Worm (Caenorhabditis elegans) whole organism, L3 larva: Measurements from ENCODE around the gene nra-1.

Experiments
- ZK546.5 ChIP-seq: sonication (generic microtip); optimal IDR thresholded peaks from 2 replicates; lab custom pipeline; 2017; ENCODE audit warnings: missing biosample characterization, missing genetic modification characterization
- aly-2 ChIP-seq: fragments of 150-350 bp; optimal IDR thresholded peaks from 2 replicates; lab custom pipeline; 2014; ENCODE audit warnings: missing biosample characterization, missing genetic modification characterization
- ama-1 ChIP-seq: fragments of 150-350 bp; optimal IDR thresholded peaks from 2 replicates; lab custom pipeline; 2018
- ceh-16 ChIP-seq: sonication (generic microtip); optimal IDR thresholded peaks from 2 replicates; lab custom pipeline; 2017; ENCODE audit warnings: missing biosample characterization, missing genetic modification characterization
- ceh-28 ChIP-seq: fragments of 150-350 bp; optimal IDR thresholded peaks from 2 replicates; lab custom pipeline; 2014; ENCODE audit warnings: missing biosample characterization, missing genetic modification reagents, missing genetic modification characterization
- ceh-82 ChIP-seq: fragments of 150-350 bp; optimal IDR thresholded peaks from 2 replicates; lab custom pipeline; 2014; ENCODE audit warnings: missing biosample characterization, missing genetic modification characterization
- daf-12 ChIP-seq: fragments of 150-350 bp; optimal IDR thresholded peaks from 2 replicates; lab custom pipeline; 2014; ENCODE audit warnings: missing biosample characterization, missing genetic modification reagents, missing genetic modification characterization
- egl-27 ChIP-seq: sonication (generic microtip); optimal IDR thresholded peaks from 4 replicates; lab custom pipeline; 2017; ENCODE audit warnings: missing biosample characterization, missing genetic modification reagents, missing genetic modification characterization
- egl-5 ChIP-seq: fragments of 150-350 bp; optimal IDR thresholded peaks from 2 replicates; lab custom pipeline; 2017; ENCODE audit warnings: missing biosample characterization, missing genetic modification reagents, missing genetic modification characterization, inconsistent platforms
- elt-2 ChIP-seq: sonication (generic microtip); optimal IDR thresholded peaks from 2 replicates; lab custom pipeline; 2016; ENCODE audit warnings: missing genetic modification reagents, mild to moderate bottlenecking, missing genetic modification characterization, missing compliant biosample characterization
- eor-1 ChIP-seq, 2 experiments: fragments of 150-350 bp; optimal IDR thresholded peaks; 2 replicates each; lab custom pipeline; 2014 to 2018; ENCODE audit warnings: missing biosample characterization in 2 of 2, missing genetic modification characterization in 2 of 2
- fkh-10 ChIP-seq: sonication (generic microtip); optimal IDR thresholded peaks from 2 replicates; lab custom pipeline; 2017; ENCODE audit warnings: missing biosample characterization, missing genetic modification reagents, missing genetic modification characterization
- fos-1 ChIP-seq: fragments of 150-350 bp; optimal IDR thresholded peaks from 2 replicates; lab custom pipeline; 2014; ENCODE audit warnings: missing biosample characterization, missing genetic modification characterization
- jun-1 ChIP-seq: fragments of 150-350 bp; optimal IDR thresholded peaks from 2 replicates; lab custom pipeline; 2014; ENCODE audit warnings: missing biosample characterization, missing genetic modification reagents, missing genetic modification characterization
- lin-39 ChIP-seq: fragments of 150-350 bp; optimal IDR thresholded peaks from 2 replicates; lab custom pipeline; 2018; ENCODE audit warnings: missing biosample characterization, missing genetic modification reagents, missing genetic modification characterization
- lsy-12 ChIP-seq: sonication (generic microtip); optimal IDR thresholded peaks from 2 replicates; lab custom pipeline; 2016; ENCODE audit warnings: mild to moderate bottlenecking, missing genetic modification characterization, missing compliant biosample characterization
- mdl-1 ChIP-seq: fragments of 150-350 bp; optimal IDR thresholded peaks from 2 replicates; lab custom pipeline; 2014; ENCODE audit warnings: missing biosample characterization, missing genetic modification characterization
- mml-1 ChIP-seq: fragments of 150-350 bp; sonication (generic microtip); optimal IDR thresholded peaks from 3 replicates; lab custom pipeline; 2014; ENCODE audit warnings: missing biosample characterization, missing genetic modification characterization
- nfya-1 ChIP-seq: sonication (generic microtip); optimal IDR thresholded peaks from 2 replicates; lab custom pipeline; 2017; ENCODE audit warnings: missing genetic modification characterization, mild to moderate bottlenecking, missing compliant biosample characterization, antibody characterized with exemption, moderate library complexity; ENCODE audit not compliant: insufficient read depth
- nhr-11 ChIP-seq: fragments of 150-350 bp; optimal IDR thresholded peaks from 2 replicates; lab custom pipeline; 2014; ENCODE audit warnings: missing biosample characterization, missing genetic modification characterization
- nhr-12 ChIP-seq: fragments of 150-350 bp; optimal IDR thresholded peaks from 2 replicates; lab custom pipeline; 2014; ENCODE audit warnings: missing biosample characterization, missing genetic modification characterization
- nhr-23 ChIP-seq: fragments of 150-350 bp; optimal IDR thresholded peaks from 2 replicates; lab custom pipeline; 2014; ENCODE audit warnings: missing biosample characterization, missing genetic modification reagents, missing genetic modification characterization
- nhr-237 ChIP-seq: fragments of 150-350 bp; optimal IDR thresholded peaks from 2 replicates; lab custom pipeline; 2014; ENCODE audit warnings: missing biosample characterization, missing genetic modification characterization
- nhr-25 ChIP-seq: sonication (generic microtip); optimal IDR thresholded peaks from 2 replicates; lab custom pipeline; 2017; ENCODE audit warnings: missing biosample characterization, missing genetic modification characterization
- nhr-43 ChIP-seq: sonication (generic microtip); optimal IDR thresholded peaks from 2 replicates; lab custom pipeline; 2016; ENCODE audit warnings: mild to moderate bottlenecking, missing genetic modification characterization, missing compliant biosample characterization; ENCODE audit not compliant: poor library complexity, severe bottlenecking
- nhr-76 ChIP-seq: fragments of 150-350 bp; sonication (generic microtip); optimal IDR thresholded peaks from 5 replicates; lab custom pipeline; 2014; ENCODE audit warnings: missing biosample characterization, missing genetic modification characterization
- nhr-77 ChIP-seq: fragments of 150-350 bp; optimal IDR thresholded peaks from 2 replicates; lab custom pipeline; 2014; ENCODE audit warnings: missing biosample characterization, missing genetic modification characterization
- pha-4 ChIP-seq: fragments of 150-350 bp; optimal IDR thresholded peaks from 2 replicates; lab custom pipeline; 2014; ENCODE audit warnings: missing biosample characterization, missing genetic modification reagents, missing genetic modification characterization
- pqm-1 ChIP-seq: fragments of 150-350 bp; optimal IDR thresholded peaks from 2 replicates; lab custom pipeline; 2017; ENCODE audit warnings: missing biosample characterization, missing genetic modification characterization, inconsistent platforms
- skn-1 ChIP-seq: fragments of 150-350 bp; optimal IDR thresholded peaks from 2 replicates; lab custom pipeline; 2014; ENCODE audit warnings: missing biosample characterization, missing genetic modification characterization
- snpc-4 ChIP-seq: fragments of 150-350 bp; optimal IDR thresholded peaks from 2 replicates; lab custom pipeline; 2014; ENCODE audit warnings: missing biosample characterization, missing genetic modification characterization
- tbx-2 ChIP-seq: sonication (generic microtip); optimal IDR thresholded peaks from 2 replicates; lab custom pipeline; 2016; ENCODE audit warnings: mild to moderate bottlenecking, missing genetic modification characterization, missing compliant biosample characterization
- unc-62 ChIP-seq: fragments of 150-350 bp; sonication (generic microtip); optimal IDR thresholded peaks from 4 replicates; lab custom pipeline; 2014; ENCODE audit warnings: missing biosample characterization, missing genetic modification reagents, missing genetic modification characterization
- ztf-11 ChIP-seq: fragments of 150-350 bp; optimal IDR thresholded peaks from 2 replicates; lab custom pipeline; 2014; ENCODE audit warnings: missing biosample characterization, missing genetic modification characterization
- ztf-4 ChIP-seq: fragments of 150-350 bp; optimal IDR thresholded peaks from 2 replicates; lab custom pipeline; 2014; ENCODE audit warnings: missing biosample characterization, missing genetic modification characterization

Gene nra-1

DNA sequence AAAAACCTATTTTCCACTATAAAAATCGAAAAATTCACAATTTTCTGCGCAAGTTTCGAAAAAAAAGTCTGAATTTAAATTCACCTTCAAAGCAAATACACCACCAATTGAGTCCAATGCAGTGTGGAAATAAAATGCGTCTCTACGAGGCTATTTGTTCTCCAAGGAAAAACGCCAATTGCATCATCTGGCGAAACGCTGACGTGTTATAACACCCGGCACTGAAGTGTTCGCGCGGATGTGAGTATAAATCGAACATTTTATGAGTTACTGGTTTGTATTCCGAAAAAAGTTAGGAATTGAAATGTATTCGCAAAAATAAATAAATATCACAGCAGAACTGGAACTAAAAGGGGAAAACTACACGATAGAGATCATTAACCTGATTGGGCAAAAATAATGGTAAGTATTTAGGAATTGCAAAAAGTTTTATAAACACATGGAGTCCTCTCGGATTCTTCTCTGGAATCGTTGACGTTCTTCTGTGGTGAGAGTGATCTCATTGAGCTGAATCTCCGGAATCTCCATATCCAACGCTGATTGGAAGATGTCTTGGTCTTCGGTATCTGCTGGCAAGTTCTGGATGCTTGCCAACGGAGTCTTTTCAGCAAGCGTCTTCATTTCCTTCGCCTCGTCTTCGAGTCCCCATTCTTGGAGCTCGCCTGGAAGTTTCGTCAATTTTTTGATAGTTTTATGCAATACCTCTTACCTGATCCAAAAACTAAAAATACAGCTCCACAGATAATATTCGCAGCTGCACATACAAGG, 4.1 kb upstream of the nra-1 start, which contains the start of gene zipt-7.1:
TSS of gene zipt-7.1 (minus strand) at position 232 of the 768 bp plus-strand sequence.
- TF ChIP-seq unc-62 (GFP tag; lab: Kevin White, UChicago) = no peak
- TF ChIP-seq elt-2 (tag; lab: Kevin White, UChicago) = peak; percentile 3
- peak; percentile 13 for TF ChIP-seq egl-5 (tag; lab: Kevin White, UChicago)
- TF ChIP-seq lsy-12 (tag; lab: Kevin White, UChicago) = no peak
- TF ChIP-seq nhr-11 = no peak

DNA sequence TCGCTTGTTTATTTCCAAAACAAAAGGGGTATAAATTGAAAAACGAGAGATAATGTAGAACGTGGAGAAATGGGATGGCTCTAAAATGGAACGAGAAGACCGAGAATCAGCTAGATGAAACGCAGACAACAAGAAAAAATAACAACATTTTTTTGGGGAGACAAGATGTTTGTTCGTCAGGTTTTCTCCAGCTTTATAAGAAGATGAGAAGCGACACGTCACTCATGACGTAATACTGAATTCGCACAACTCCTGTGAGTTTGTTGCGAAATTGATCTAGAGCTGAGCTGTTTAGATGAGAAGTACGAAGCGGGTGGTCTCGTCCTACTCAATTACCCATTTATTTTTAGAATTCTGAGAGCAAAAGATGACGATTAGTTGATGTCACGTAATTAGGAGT, 1.3 kb upstream of the nra-1 start:
- TF ChIP-seq ceh-16 (tag; lab: Kevin White, UChicago) (no peak), ZK546.5 (tag; lab: Kevin White, UChicago) (no peak), nfya-1 (peak; percentile 49), ceh-28 (tag; lab: Kevin White, UChicago) (no peak), elt-2 (tag; lab: Kevin White, UChicago) (no peak), nhr-77 (no peak), nhr-12 (no peak), ztf-4 (tag; lab: Kevin White, UChicago) (no peak), fkh-10 (peak; percentile 33), mml-1 (tag; lab: Kevin White, UChicago) (no peak), ztf-11 (tag; lab: Kevin White, UChicago) (no peak), lsy-12 (tag; lab: Kevin White, UChicago) (no peak), pqm-1 (tag; lab: Kevin White, UChicago) (no peak), daf-12 (tag; lab: Kevin White, UChicago) (no peak), nhr-76 (tag; lab: Kevin White, UChicago) (no peak), ceh-82 (tag; lab: Kevin White, UChicago) (no peak), lin-39 (tag; lab: Kevin White, UChicago) (peak; percentile 35), snpc-4 (tag; lab: Kevin White, UChicago) (peak; percentile 29), nhr-237 (tag; lab: Kevin White, UChicago) (no peak), ama-1 (lab: Kevin White, UChicago) (no peak)

DNA sequence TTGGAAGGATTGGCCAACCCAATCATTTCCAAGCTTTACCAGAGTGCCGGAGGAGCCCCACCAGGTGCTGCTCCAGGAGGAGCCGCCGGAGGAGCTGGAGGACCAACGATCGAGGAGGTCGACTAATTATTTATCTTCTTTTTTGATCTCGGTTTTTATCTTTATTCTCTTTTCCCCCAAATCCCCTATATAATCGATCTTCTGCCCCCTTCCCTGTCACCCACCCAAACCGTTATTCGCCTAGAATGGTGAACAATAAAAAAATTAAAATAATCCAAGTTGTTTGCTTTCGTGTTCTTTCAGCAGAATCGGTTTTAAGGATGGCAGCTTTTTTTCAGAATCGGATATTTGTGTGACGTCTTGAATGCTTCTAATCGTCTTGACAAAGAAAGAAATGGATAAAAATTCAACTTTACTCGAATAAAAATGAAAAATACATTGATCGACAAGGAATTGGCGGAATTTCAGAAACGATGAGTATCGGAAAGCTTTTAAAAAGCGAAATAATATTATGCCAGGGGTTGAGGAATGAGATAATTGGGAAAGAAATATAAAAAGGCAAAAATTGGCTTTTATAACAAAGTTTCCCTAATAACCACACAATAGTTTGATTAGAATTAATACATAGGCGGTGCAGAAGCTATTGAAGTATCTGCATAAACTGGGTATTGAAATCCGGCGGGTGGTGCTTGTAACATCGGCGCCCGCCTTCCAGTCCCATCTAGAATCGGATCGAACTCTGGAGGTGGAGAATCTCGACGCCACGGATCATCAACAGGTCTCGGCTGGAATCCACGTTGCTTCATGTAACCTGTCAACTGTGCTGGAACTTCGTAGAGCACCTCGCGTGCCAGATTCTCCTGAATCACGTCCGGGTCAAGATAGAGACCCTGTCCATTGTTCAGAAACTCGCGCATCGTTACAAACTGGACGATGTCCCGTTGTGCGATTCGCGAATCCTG, 2.7 kb downstream of the nra-1 start:
- TF ChIP-seq lin-39 (tag; lab: Kevin White, UChicago) = no peak
- TF ChIP-seq eor-1 (tag; optimal IDR thresholded peaks at IDR 0.05; lab: Kevin White, UChicago) = no peak
- no peak for TF ChIP-seq nhr-76 (tag; lab: Kevin White, UChicago)
- no peak for TF ChIP-seq mdl-1 (tag; lab: Kevin White, UChicago)
- TF ChIP-seq pha-4 (tag; lab: Kevin White, UChicago) = peak; percentile 88
- no peak for TF ChIP-seq nhr-237 (tag; lab: Kevin White, UChicago)
- peak; percentile 30 for TF ChIP-seq ceh-28 (tag; lab: Kevin White, UChicago)
- no peak for TF ChIP-seq egl-5 (tag; lab: Kevin White, UChicago)
- no peak for TF ChIP-seq skn-1 (tag; lab: Kevin White, UChicago)
- TF ChIP-seq snpc-4 (tag; lab: Kevin White, UChicago) = peak; percentile 49
- peak; percentile 42 for TF ChIP-seq nhr-23 (tag; lab: Kevin White, UChicago)
- TF ChIP-seq fos-1 = peak; percentile 77
- TF ChIP-seq nfya-1 = peak; percentile 64
- TF ChIP-seq elt-2 (tag; lab: Kevin White, UChicago) = peak; percentile 62
- TF ChIP-seq egl-27 = no peak
- TF ChIP-seq lsy-12 (tag; lab: Kevin White, UChicago) = peak; percentile 75
- TF ChIP-seq nhr-43 (tag; lab: Kevin White, UChicago) = peak; percentile 61
- no peak for TF ChIP-seq ztf-11 (tag; lab: Kevin White, UChicago)
- TF ChIP-seq nhr-25 (tag; lab: Kevin White, UChicago) = peak; percentile 76
- TF ChIP-seq unc-62 (GFP tag; lab: Kevin White, UChicago) = peak; percentile 51
- TF ChIP-seq aly-2 (tag; lab: Kevin White, UChicago) = peak; percentile 87
- TF ChIP-seq ama-1 (lab: Kevin White, UChicago) = peak; percentile 99
- peak; percentile 87 for TF ChIP-seq ztf-4 (tag; lab: Kevin White, UChicago)
- peak; percentile 65 for TF ChIP-seq jun-1 (tag; lab: Kevin White, UChicago)
- TF ChIP-seq tbx-2 = peak; percentile 84
